Worm (Caenorhabditis elegans) whole organism, L4/young adult: ENCODE data around the gene T22G5.3.

Source experiments
- W03F9.2 ChIP-seq: fragments of 150-350 bp; optimal IDR thresholded peaks from 2 replicates; lab custom pipeline; 2014; ENCODE audit warnings: missing biosample characterization, missing genetic modification characterization
- dao-5 ChIP-seq: sonication (generic microtip); optimal IDR thresholded peaks from 2 replicates; lab custom pipeline; 2016; ENCODE audit warnings: missing genotype, missing genetic modification characterization, moderate library complexity, missing compliant biosample characterization
- him-1 ChIP-seq: sonication (generic microtip); optimal IDR thresholded peaks from 2 replicates; lab custom pipeline; 2016; ENCODE audit warnings: missing genotype, missing genetic modification reagents, missing genetic modification characterization, missing compliant biosample characterization

T22G5.3 gene

DNA sequence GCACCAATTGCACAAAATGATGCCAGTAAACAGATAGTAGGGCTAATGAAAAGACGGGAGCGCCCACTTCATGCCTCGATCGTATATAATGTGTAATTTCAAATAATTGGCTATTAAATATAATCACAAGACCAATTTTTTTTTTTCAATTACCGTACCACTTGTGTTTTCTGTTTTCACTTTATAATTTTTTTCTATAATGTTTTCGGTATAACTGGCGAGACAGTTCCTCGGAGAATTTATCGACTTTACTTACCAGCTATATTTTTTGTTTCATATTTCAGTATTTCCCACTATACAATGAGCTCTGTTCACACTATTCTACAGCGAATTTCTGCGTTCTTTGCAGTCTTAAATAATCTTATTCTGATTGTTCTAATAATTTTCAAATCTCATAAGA, 35.5 kb downstream of the T22G5.3 start, which contains the start of gene str-252:
Gene str-252 (plus strand): TSS at position 301 of the 400 bp plus-strand sequence.
- no peak for TF ChIP-seq him-1 (tag; lab: Kevin White, UChicago)
- no peak for TF ChIP-seq dao-5 (tag; lab: Kevin White, UChicago)
- no peak for TF ChIP-seq W03F9.2

DNA sequence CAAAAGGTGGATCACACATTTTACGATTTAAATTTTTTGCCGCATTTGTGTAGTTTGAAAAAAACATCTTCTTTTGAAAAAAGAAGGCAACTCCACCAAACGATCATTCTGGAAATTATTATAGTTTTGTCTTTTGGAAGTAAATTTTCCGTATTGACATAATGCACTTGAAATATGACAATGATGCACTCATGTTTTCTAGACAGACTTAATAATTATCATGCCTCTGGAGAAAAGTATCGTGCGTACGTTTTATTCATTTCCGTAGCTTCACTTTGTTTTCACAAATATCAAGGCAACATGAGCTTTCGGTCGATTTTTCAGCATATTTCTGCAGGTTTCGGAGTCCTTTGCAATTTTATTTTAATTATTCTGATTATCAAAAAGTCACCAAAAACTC, 37.6 kb downstream of the T22G5.3 start, which contains the start of gene str-250:
Gene str-250 (plus strand): TSS at position 301 of the 400 bp plus-strand sequence.
- TF ChIP-seq dao-5 (tag; lab: Kevin White, UChicago) (no peak), W03F9.2 (no peak), him-1 (tag; lab: Kevin White, UChicago) (no peak)

DNA sequence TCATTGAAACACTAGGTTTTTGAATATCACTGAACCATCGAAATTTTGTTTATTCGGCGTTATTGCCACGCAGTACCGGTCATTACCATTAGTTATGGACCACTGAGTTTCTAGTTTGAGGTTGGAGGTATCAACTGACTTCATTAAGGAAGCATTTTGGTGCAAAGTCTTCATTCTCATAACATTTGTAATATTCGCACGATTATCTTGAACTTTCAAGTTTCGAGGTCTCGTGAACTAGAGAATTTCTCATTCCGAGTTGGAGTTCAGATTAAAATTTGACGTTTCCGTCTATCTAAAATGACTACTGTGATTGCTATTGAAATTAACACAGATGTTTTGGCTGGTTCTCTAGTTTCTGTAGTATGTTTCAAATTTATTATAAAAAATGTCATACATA, 40.0 kb downstream of the T22G5.3 start, which contains the start of gene srx-42:
Gene srx-42 (plus strand): TSS at position 301 of the 400 bp plus-strand sequence.
- TF ChIP-seq W03F9.2 (no peak), him-1 (tag; lab: Kevin White, UChicago) (no peak), dao-5 (tag; lab: Kevin White, UChicago) (no peak)

DNA sequence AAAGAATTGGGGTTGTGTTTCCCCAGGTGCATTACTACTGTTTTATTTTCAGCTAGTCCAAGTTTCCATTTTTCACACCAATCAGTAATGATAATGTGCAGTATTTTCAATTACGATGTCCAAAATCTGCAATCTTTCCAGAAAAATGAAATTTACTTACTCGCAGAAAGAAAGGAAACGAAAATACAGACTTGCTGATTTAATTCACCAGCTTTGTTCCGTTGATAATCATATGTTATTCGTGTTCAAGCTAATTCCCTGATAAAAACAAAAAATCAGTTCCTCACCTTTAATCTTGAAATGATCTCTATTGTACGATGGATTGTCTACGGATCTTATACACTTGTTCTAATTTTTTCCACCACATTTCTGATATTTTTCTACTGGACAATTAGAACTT, 43.1 kb downstream of the T22G5.3 start, which contains the start of gene srxa-11:
Gene srxa-11 (plus strand): TSS at position 301 of the 400 bp plus-strand sequence.
- no peak for TF ChIP-seq him-1 (tag; lab: Kevin White, UChicago)
- TF ChIP-seq W03F9.2 = no peak
- no peak for TF ChIP-seq dao-5 (tag; lab: Kevin White, UChicago)

DNA sequence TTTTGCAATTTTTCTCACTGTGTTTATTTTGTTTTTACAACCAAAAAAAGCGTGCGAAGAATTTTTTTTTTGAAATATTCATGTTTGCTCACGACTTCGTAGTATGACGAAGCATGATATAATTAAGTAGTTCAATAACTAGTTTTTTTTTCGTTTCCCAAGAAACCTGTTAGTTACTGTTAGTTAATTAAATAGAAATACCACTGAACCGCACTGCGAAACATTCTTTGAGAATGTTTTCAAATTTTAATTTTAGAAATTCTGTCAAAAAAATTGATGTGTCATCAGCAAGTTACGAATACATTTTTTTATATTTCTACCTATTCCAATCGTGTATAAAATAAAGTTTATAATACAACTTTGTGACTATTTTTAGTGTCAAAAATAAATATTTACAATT, 45.7 kb downstream of the T22G5.3 start, which contains the start of gene srxa-12:
Gene srxa-12 (plus strand): TSS at position 301 of the 400 bp plus-strand sequence.
- TF ChIP-seq dao-5 (tag; lab: Kevin White, UChicago) = no peak
- TF ChIP-seq him-1 (tag; lab: Kevin White, UChicago) = no peak
- TF ChIP-seq W03F9.2 = no peak

DNA sequence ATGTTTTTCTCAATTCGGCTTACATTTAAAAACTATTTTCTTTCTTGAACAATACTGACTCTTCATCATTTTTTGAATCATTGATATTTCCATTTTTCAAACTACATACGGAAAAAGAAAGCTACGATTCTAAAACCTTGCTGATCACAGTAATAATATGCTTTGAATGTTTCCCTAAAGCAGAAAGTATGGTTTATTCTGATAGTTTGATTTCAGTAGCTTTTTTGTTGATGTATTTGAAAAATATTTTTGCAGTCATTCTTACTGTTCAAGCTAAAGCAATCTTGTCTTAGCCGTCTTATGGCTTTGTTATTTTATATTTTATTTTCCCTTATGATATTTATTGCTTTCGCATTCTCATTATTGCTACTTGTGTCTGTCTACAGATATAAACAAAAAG, 48.8 kb downstream of the T22G5.3 start, which contains the start of gene srxa-13:
Gene srxa-13 (plus strand): TSS at position 301 of the 400 bp plus-strand sequence.
- no peak for TF ChIP-seq dao-5 (tag; lab: Kevin White, UChicago)
- no peak for TF ChIP-seq him-1 (tag; lab: Kevin White, UChicago)
- TF ChIP-seq W03F9.2 = no peak

DNA sequence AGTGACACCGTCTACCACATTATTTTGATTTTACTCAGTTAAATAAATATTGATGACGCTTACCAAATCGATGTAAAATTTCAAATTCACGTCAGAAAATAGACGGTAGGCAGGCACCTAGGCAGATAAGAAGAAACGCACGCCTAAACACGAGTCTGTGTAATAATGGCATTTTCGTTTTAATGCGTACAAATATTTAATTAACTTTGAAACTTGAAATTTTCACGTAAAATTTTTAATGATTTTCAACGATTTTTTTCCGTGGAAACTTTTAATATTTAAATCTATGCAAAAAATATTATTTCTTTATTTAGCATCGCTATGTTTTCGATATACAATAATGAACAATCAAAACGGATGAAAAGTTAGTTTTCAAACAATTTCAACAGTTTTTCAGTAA, 50.5 kb downstream of the T22G5.3 start, which contains the start of gene C06B3.16:
Gene C06B3.16 (plus strand): TSS at position 301 of the 400 bp plus-strand sequence.
- TF ChIP-seq W03F9.2 (no peak), him-1 (tag; lab: Kevin White, UChicago) (no peak), dao-5 (tag; lab: Kevin White, UChicago) (no peak)

DNA sequence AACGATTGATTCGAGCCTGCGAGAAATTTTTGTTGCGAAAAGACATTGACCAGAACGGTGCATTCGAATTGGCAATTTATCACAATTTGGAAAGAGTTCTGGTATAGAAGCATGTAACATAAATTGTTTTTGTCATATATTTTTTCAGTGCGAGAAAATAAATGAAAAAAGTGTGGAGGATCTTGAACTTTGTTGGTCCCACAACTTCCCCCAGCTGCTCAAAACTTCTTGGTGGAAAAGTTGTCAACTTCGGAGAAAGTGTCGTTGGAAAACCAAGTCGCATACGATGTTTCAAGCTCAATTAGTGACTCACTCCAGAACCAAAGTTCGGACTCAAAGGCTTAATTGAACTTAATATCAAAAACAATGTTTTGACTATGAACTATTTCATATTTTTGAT, 51.2 kb downstream of the T22G5.3 start:
- TF ChIP-seq W03F9.2 (no peak), him-1 (tag; lab: Kevin White, UChicago) (no peak), dao-5 (tag; lab: Kevin White, UChicago) (no peak)
